Worm (Caenorhabditis elegans): ENCODE measurements around the gene C28D4.18.
"Not testable (repeated sequence)": the region's sequence is repeated elsewhere in the genome, so short reads cannot be mapped to it uniquely, and the experiment has no call there.

C28D4.18 gene

DNA sequence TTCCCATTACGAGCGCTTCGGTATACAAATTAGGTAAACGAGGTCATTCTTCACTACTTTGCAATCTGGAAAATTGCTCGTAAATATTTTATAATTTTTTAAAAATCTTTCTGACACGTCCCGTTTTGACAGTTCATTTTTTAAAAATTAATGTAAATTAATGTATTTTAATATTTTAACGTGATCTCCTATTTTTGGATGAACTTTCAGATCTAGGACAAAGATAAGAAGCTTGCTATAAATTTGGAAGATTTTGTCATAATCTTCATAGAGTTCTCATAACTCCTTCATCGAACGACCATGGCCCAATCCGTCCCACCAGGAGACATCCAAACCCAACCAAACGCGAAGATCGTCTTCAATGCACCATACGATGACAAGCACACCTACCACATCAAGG, 36.4 kb upstream of the C28D4.18 start, which contains the start of gene msp-76:
Gene msp-76 (plus strand): TSS at position 301 of the 400 bp plus-strand sequence.
- not testable (repeated sequence) for TF ChIP-seq F13H6.1, nhr-12, alr-1 (tag; optimal IDR thresholded peaks at IDR 0.05)

DNA sequence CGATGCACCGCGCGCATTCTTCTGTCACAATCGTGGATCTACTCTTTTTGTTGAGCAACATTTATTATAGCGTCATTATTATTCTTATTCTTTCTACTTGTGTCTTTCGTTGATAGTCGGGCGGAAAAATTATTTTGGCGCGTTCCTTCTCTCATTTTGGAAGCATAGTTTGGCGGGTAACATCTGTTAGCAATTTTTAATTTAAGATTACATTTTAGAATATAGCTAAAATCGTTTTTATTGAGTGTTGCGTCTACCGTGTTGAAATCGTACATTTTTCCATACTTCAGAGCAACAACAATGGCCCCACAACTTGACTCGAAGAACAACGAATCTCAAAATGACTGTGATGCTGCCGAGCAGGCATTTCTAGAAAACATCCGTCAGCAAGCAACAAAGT, 34.4 kb upstream of the C28D4.18 start, which contains the start of gene sdz-36:
Gene sdz-36 (plus strand): TSS at position 301 of the 400 bp plus-strand sequence.
- TF ChIP-seq ZK546.5 (tag; optimal IDR thresholded peaks at IDR 0.05) (no peak), C34F6.9 (tag; optimal IDR thresholded peaks at IDR 0.05) (no peak), lin-39 (tag; optimal IDR thresholded peaks at IDR 0.05) (no peak), fos-1 (tag; optimal IDR thresholded peaks at IDR 0.05) (no peak), mbf-1 (tag; optimal IDR thresholded peaks at IDR 0.05) (no peak), elt-3 (tag; optimal IDR thresholded peaks at IDR 0.05) (no peak)

DNA sequence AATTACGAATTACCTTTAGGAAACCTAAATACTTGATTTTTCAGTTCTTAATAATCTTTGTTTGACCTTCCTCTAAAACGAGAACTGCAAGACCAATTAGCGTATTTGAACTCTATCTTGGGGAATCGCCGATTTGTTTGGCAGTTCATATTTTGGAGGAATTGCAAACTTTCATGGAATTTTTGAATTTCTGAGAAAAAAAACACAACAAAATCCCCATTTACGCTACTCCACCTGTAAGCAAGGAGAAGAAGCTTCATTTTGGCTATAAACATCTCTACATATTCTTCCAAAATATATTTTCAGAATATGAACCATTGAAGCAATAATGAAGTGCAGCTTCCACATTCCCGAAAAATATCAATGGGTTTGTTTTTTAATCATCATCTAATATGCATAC, 32.2 kb upstream of the C28D4.18 start, which contains the start of gene twk-9:
Gene twk-9 (plus strand): TSS at position 301 of the 400 bp plus-strand sequence.
- TF ChIP-seq nhr-10 (tag; optimal IDR thresholded peaks at IDR 0.05), result no peak
- TF ChIP-seq elt-1 (tag; optimal IDR thresholded peaks at IDR 0.05), result no peak
- no peak for TF ChIP-seq unc-62 (GFP tag; optimal IDR thresholded peaks at IDR 0.05)

DNA sequence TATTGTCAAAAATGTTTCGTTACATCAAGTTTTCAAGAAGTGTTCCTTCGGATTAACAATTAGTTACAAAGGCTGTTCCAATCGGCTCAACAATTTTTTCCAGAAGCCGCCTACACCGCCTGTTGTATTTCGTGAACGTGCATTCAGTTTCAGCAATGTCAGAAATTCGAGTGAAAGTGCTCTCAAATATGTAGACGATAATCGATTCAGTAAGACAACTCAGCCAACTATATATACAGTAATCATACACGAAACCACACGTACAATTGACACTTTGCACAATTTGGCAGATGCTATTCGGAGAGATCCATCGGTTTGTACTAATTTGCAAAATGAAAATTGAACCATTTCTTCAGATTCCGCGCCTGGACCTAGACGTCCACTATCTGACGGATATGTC, 28.6 kb upstream of the C28D4.18 start:
- TF ChIP-seq nhr-237 (tag; optimal IDR thresholded peaks at IDR 0.05), result no peak
- TF ChIP-seq mdl-1 (tag; optimal IDR thresholded peaks at IDR 0.05), result no peak
- no peak for TF ChIP-seq ztf-4 (tag; optimal IDR thresholded peaks at IDR 0.05)
- TF ChIP-seq alr-1 (tag; optimal IDR thresholded peaks at IDR 0.05), result no peak
- TF ChIP-seq lin-39 (tag; optimal IDR thresholded peaks at IDR 0.05), result no peak
- TF ChIP-seq ztf-11 (tag; optimal IDR thresholded peaks at IDR 0.05), result no peak

DNA sequence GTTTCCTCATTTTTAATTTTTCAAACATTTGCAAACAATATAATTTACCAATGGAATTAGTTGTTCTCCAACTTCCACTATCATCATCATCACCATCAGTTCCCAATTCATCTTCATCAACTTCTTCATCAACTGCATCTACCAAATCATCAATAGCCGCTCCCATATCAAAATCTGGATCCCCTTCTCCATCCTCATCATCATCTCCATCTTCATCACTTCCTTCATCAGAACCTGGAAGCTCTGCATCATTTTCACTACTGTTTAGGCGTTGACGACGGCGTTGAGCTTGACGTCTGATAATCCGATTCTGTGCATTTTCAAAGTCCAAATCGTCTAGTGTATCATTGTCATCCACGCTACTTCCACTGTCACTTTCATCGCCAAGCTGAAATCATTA, 27.2 kb upstream of the C28D4.18 start:
- TF ChIP-seq nhr-10 (tag; optimal IDR thresholded peaks at IDR 0.05), result no peak
- TF ChIP-seq aly-2 (tag; optimal IDR thresholded peaks at IDR 0.05), result no peak
- no peak for TF ChIP-seq blmp-1 (tag; optimal IDR thresholded peaks at IDR 0.05; ENCODE audit: insufficient read depth)
- no peak for TF ChIP-seq sma-9 (GFP tag; optimal IDR thresholded peaks at IDR 0.05)
- TF ChIP-seq sma-9 (tag; optimal IDR thresholded peaks at IDR 0.05), result no peak
- TF ChIP-seq ZK546.5 (tag; optimal IDR thresholded peaks at IDR 0.05), result no peak
- no peak for TF ChIP-seq ceh-16 (tag; optimal IDR thresholded peaks at IDR 0.05)
- TF ChIP-seq sma-3 (GFP tag; optimal IDR thresholded peaks at IDR 0.05), result no peak
- no peak for TF ChIP-seq alr-1 (tag; optimal IDR thresholded peaks at IDR 0.05)
- TF ChIP-seq nhr-6 (tag; optimal IDR thresholded peaks at IDR 0.05), result no peak
- TF ChIP-seq snpc-4 (tag; optimal IDR thresholded peaks at IDR 0.05), result no peak
- TF ChIP-seq ceh-82 (tag; optimal IDR thresholded peaks at IDR 0.05), result no peak
- no peak for TF ChIP-seq F13H6.1 (tag; optimal IDR thresholded peaks at IDR 0.05)
- no peak for TF ChIP-seq R02D3.7 (tag; optimal IDR thresholded peaks at IDR 0.05)
- TF ChIP-seq lsy-2 (tag; optimal IDR thresholded peaks at IDR 0.05), result no peak
- no peak for TF ChIP-seq nhr-23 (tag; optimal IDR thresholded peaks at IDR 0.05)
- no peak for TF ChIP-seq nhr-129 (tag; optimal IDR thresholded peaks at IDR 0.05)
- no peak for TF ChIP-seq mab-5 (tag; optimal IDR thresholded peaks at IDR 0.05)

DNA sequence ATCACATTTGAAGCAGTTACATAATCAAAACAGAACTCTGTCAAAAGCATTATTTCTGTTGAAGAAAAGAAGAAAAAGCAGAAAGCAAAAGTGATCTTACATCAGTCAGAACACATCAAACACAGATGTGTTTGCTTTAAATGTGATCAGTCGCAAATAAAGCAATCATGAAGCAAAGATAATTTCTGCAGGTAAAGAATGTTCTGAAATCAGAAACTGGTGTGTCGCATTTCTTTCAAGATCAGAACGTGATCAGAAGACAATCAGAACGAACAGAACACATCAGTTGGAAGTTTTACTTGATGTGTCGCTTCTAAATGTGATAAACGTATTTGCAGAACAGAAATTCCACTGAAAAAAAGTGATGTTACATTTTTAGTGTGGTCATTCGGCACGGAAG, 26.0 kb upstream of the C28D4.18 start:
- TF ChIP-seq mab-5 (tag; optimal IDR thresholded peaks at IDR 0.05), result no peak
- no peak for TF ChIP-seq C34F6.9 (tag; optimal IDR thresholded peaks at IDR 0.05)
- TF ChIP-seq skn-1 (tag; optimal IDR thresholded peaks at IDR 0.05), result no peak
- no peak for TF ChIP-seq unc-62 (GFP tag; optimal IDR thresholded peaks at IDR 0.05)
- TF ChIP-seq lin-39 (tag; optimal IDR thresholded peaks at IDR 0.05), result no peak
- no peak for TF ChIP-seq nhr-11 (tag; optimal IDR thresholded peaks at IDR 0.05)
- no peak for TF ChIP-seq sma-9 (GFP tag; optimal IDR thresholded peaks at IDR 0.05)
- TF ChIP-seq sma-9 (tag; optimal IDR thresholded peaks at IDR 0.05), result no peak
- no peak for TF ChIP-seq ztf-4 (tag; optimal IDR thresholded peaks at IDR 0.05)
- no peak for TF ChIP-seq aly-2 (tag; optimal IDR thresholded peaks at IDR 0.05)
- TF ChIP-seq Y55F3AM.14 (GFP tag; optimal IDR thresholded peaks at IDR 0.05), result no peak
- no peak for TF ChIP-seq alr-1 (tag; optimal IDR thresholded peaks at IDR 0.05)
- no peak for TF ChIP-seq nhr-21 (tag; optimal IDR thresholded peaks at IDR 0.05)
- TF ChIP-seq sem-4 (tag; optimal IDR thresholded peaks at IDR 0.05), result no peak
- no peak for TF ChIP-seq lin-13 (GFP tag; optimal IDR thresholded peaks at IDR 0.05)
- no peak for TF ChIP-seq snpc-4 (tag; optimal IDR thresholded peaks at IDR 0.05)
- no peak for TF ChIP-seq unc-55 (GFP tag; optimal IDR thresholded peaks at IDR 0.05)
- no peak for TF ChIP-seq ztf-1 (GFP tag; conservative IDR thresholded peaks at IDR 0.05)

All from whole organism, L2 larva.